Worm (Caenorhabditis elegans) whole organism, mixed stage, embryonic: Measurements from ENCODE around the gene Y57G11C.1142.

Experiments
- elt-1 ChIP-seq: sonication (generic microtip); optimal IDR thresholded peaks from 2 replicates; lab custom pipeline; 2017; ENCODE audit warnings: missing genetic modification characterization, mild to moderate bottlenecking, missing compliant biosample characterization, antibody characterized with exemption, moderate library complexity, borderline replicate concordance; ENCODE audit not compliant: insufficient read depth
- flh-1 ChIP-seq: fragments of 200-800 bp; sonication (Bioruptor generic); optimal IDR thresholded peaks from 2 replicates; lab custom pipeline; 2018; ENCODE audit warnings: mild to moderate bottlenecking, missing genetic modification characterization, moderate library complexity, missing compliant biosample characterization
- lin-13 ChIP-seq: fragments of 150-350 bp; optimal IDR thresholded peaks from 2 replicates; lab custom pipeline; 2014; ENCODE audit warnings: missing biosample characterization, missing genetic modification characterization
- nhr-76 ChIP-seq: sonication (generic microtip); optimal IDR thresholded peaks from 2 replicates; lab custom pipeline; 2017; ENCODE audit warnings: missing biosample characterization, missing genetic modification characterization
- pha-4 ChIP-seq: fragments of 150-350 bp; optimal IDR thresholded peaks from 2 replicates; lab custom pipeline; 2018; ENCODE audit warnings: missing biosample characterization, missing genetic modification reagents, missing genetic modification characterization
- snpc-4 ChIP-seq: fragments of 150-350 bp; optimal IDR thresholded peaks from 2 replicates; lab custom pipeline; 2014; ENCODE audit warnings: missing biosample characterization, missing genetic modification characterization
- unc-62 ChIP-seq: fragments of 150-350 bp; optimal IDR thresholded peaks from 2 replicates; lab custom pipeline; 2014; ENCODE audit warnings: missing biosample characterization, missing genetic modification reagents, missing genetic modification characterization
- zip-8 ChIP-seq: fragments of 150-350 bp; optimal IDR thresholded peaks from 2 replicates; lab custom pipeline; 2014; ENCODE audit warnings: missing biosample characterization, missing genetic modification characterization

- TF ChIP-seq elt-1 (tag; lab: Kevin White, UChicago) (no peak), unc-62 (GFP tag; lab: Kevin White, UChicago) (no peak), nhr-76 (tag; lab: Kevin White, UChicago) (no peak), pha-4 (tag; lab: Kevin White, UChicago) (no peak), zip-8 (no peak), lin-13 (tag; lab: Kevin White, UChicago) (no peak), snpc-4 (tag; lab: Kevin White, UChicago) (no peak), flh-1 (no peak)
Measured at ce11 chrIV:14825379-14825778, 23.0 kb downstream of the Y57G11C.1142 start, which contains the start of gene rps-18.
